Fruit fly (Drosophila melanogaster): ENCODE results near the gene CG34159.
A peak's percentile ranks its signal among the peaks of the same experiment; 100 is the strongest.

Gene CG34159

dm6 chr2L:10232152-10232816 is 28.2 kb upstream of the CG34159 start, which contains the start of gene eEF1delta (continued):
- TF ChIP-seq CG14667 (GFP tag; IDR thresholded peaks at IDR 0.05) (no peak; the same call in 1 of the 2 replicates), CG9437 (GFP tag; optimal IDR thresholded peaks at IDR 0.05) (no peak), CG4707 (GFP tag; optimal IDR thresholded peaks at IDR 0.05) (no peak), knrl (GFP tag; IDR thresholded peaks at IDR 0.05; ENCODE audit: partially characterized antibody) (0 out of 3 replicates have a peak, but pooled peaks have one; percentile 25), sisA (GFP tag; IDR thresholded peaks at IDR 0.05) (no peak), jumu (GFP tag; optimal IDR thresholded peaks at IDR 0.05) (no peak), ssp (GFP tag; IDR thresholded peaks at IDR 0.05) (peak; percentile 93), CG13287 (GFP tag; IDR thresholded peaks at IDR 0.05; ENCODE audit: partially characterized antibody) (peak; percentile 25; the same call in 1 of the 2 replicates), dm (GFP tag; optimal IDR thresholded peaks at IDR 0.05) (peak; percentile 45), Dll (GFP tag; IDR thresholded peaks at IDR 0.05; ENCODE audit: partially characterized antibody) (0 out of 4 replicates have a peak, but pooled peaks have one; percentile 21), ewg (GFP tag; optimal IDR thresholded peaks at IDR 0.05) (no peak), fu2 (GFP tag; optimal IDR thresholded peaks at IDR 0.05) (no peak), CG7987 (GFP tag; optimal IDR thresholded peaks at IDR 0.05) (no peak), hbn (GFP tag; IDR thresholded peaks at IDR 0.05; ENCODE audit: partially characterized antibody) (peak; percentile 14; the same call in 1 of the 2 replicates), CG4617 (GFP tag; optimal IDR thresholded peaks at IDR 0.05; ENCODE audit: borderline replicate concordance) (peak; percentile 54), wdn (GFP tag; IDR thresholded peaks at IDR 0.05) (no peak), Kr (GFP tag; optimal IDR thresholded peaks at IDR 0.05) (no peak), Nf-YC (tag; optimal IDR thresholded peaks at IDR 0.05) (no peak), pfk (GFP tag; optimal IDR thresholded peaks at IDR 0.05) (peak; percentile 91), CG7745 (tag; optimal IDR thresholded peaks at IDR 0.05) (no peak), unc-4 (GFP tag; IDR thresholded peaks at IDR 0.05; ENCODE audit: partially characterized antibody) (no peak), phol (tag; optimal IDR thresholded peaks at IDR 0.05) (peak; percentile 44), Doc2 (GFP tag; IDR thresholded peaks at IDR 0.05) (no peak), CG30020 (tag; optimal IDR thresholded peaks at IDR 0.05) (peak; percentile 97), CG17802 (tag; optimal IDR thresholded peaks at IDR 0.05) (peak; percentile 98), CG34224 (GFP tag; IDR thresholded peaks at IDR 0.05; ENCODE audit: partially characterized antibody) (peak; percentile 55; the same call in 1 of the 3 replicates), eve (GFP tag; optimal IDR thresholded peaks at IDR 0.05) (no peak), sd (tag; optimal IDR thresholded peaks at IDR 0.05) (peak; percentile 27), pzg (GFP tag; optimal IDR thresholded peaks at IDR 0.05) (peak; percentile 48), BEAF-32 (GFP tag; optimal IDR thresholded peaks at IDR 0.05) (peak; percentile 56), row (GFP tag; IDR thresholded peaks at IDR 0.05) (peak; percentile 68), CG12659 (GFP tag; optimal IDR thresholded peaks at IDR 0.05) (peak; percentile 53), CG1024 (GFP tag; IDR thresholded peaks at IDR 0.05) (peak; percentile 93), gem (tag; optimal IDR thresholded peaks at IDR 0.05) (no peak), CG10209 (GFP tag; optimal IDR thresholded peaks at IDR 0.05) (no peak), CG9797 (GFP tag; optimal IDR thresholded peaks at IDR 0.05) (no peak), CG11093 (GFP tag; IDR thresholded peaks at IDR 0.05) (no peak), Pdp1 (GFP tag; optimal IDR thresholded peaks at IDR 0.05) (peak in 1 of 2 experiments; percentile 95), tll (GFP tag; optimal IDR thresholded peaks at IDR 0.05) (peak in 1 of 2 experiments; percentile 84), Chrac-16 (GFP tag; optimal IDR thresholded peaks at IDR 0.05) (no peak)

Data from whole organism, embryonic.